Worm (Caenorhabditis elegans) whole organism, late embryonic: ENCODE results near the gene srg-28.

Experiments
- F13H6.1 ChIP-seq: sonication (generic microtip); optimal IDR thresholded peaks from 2 replicates; lab custom pipeline; 2016; ENCODE audit warnings: missing genetic modification characterization, missing compliant biosample characterization
- K02D7.2 ChIP-seq: sonication (generic microtip); optimal IDR thresholded peaks from 2 replicates; lab custom pipeline; 2017; ENCODE audit warnings: mild to moderate bottlenecking, missing genetic modification characterization, missing compliant biosample characterization
- Y22D7AL.16 ChIP-seq: sonication (generic microtip); optimal IDR thresholded peaks from 2 replicates; lab custom pipeline; 2016; ENCODE audit warnings: missing genetic modification characterization, missing compliant biosample characterization
- ahr-1 ChIP-seq: sonication (generic microtip); optimal IDR thresholded peaks from 2 replicates; lab custom pipeline; 2016; ENCODE audit warnings: missing genetic modification characterization, missing compliant biosample characterization
- ama-1 ChIP-seq: fragments of 150-350 bp; optimal IDR thresholded peaks from 2 replicates; lab custom pipeline; 2014
- ceh-14 ChIP-seq: sonication (generic microtip); optimal IDR thresholded peaks from 2 replicates; lab custom pipeline; 2016; ENCODE audit warnings: missing genotype, missing genetic modification characterization, missing compliant biosample characterization
- ceh-18 ChIP-seq: sonication (generic microtip); optimal IDR thresholded peaks from 2 replicates; lab custom pipeline; 2016; ENCODE audit warnings: missing genetic modification characterization, missing compliant biosample characterization
- ceh-19 ChIP-seq: fragments of 200-800 bp; sonication (Bioruptor generic); optimal IDR thresholded peaks from 2 replicates; lab custom pipeline; 2018; ENCODE audit warnings: mild to moderate bottlenecking, missing genetic modification characterization, missing compliant biosample characterization
- ceh-22 ChIP-seq: sonication (generic microtip); optimal IDR thresholded peaks from 2 replicates; lab custom pipeline; 2017; ENCODE audit warnings: missing biosample characterization, missing genetic modification characterization
- ceh-30 ChIP-seq: fragments of 150-350 bp; optimal IDR thresholded peaks from 2 replicates; lab custom pipeline; 2014; ENCODE audit warnings: missing biosample characterization, missing genetic modification characterization
- ceh-31 ChIP-seq: sonication (generic microtip); optimal IDR thresholded peaks from 2 replicates; lab custom pipeline; 2016; ENCODE audit warnings: missing genetic modification characterization, missing compliant biosample characterization
- ceh-48 ChIP-seq: sonication (generic microtip); optimal IDR thresholded peaks from 2 replicates; lab custom pipeline; 2016; ENCODE audit warnings: missing genetic modification characterization, inconsistent platforms, missing compliant biosample characterization
- ceh-6 ChIP-seq: fragments of 200-800 bp; sonication (Bioruptor generic); optimal IDR thresholded peaks from 2 replicates; lab custom pipeline; 2018; ENCODE audit warnings: mild to moderate bottlenecking, missing genetic modification characterization, missing compliant biosample characterization
- che-1 ChIP-seq: sonication (generic microtip); optimal IDR thresholded peaks from 2 replicates; lab custom pipeline; 2016; ENCODE audit warnings: mild to moderate bottlenecking, missing genetic modification characterization, missing compliant biosample characterization
- dmd-4 ChIP-seq: sonication (generic microtip); optimal IDR thresholded peaks from 2 replicates; lab custom pipeline; 2016; ENCODE audit warnings: borderline replicate concordance, missing genetic modification characterization, missing compliant biosample characterization
- dve-1 ChIP-seq: sonication (generic microtip); optimal IDR thresholded peaks from 2 replicates; lab custom pipeline; 2017; ENCODE audit warnings: antibody characterized with exemption, mild to moderate bottlenecking, missing genetic modification characterization, missing compliant biosample characterization
- elt-4 ChIP-seq: sonication (generic microtip); optimal IDR thresholded peaks from 2 replicates; lab custom pipeline; 2016; ENCODE audit warnings: missing genetic modification characterization, missing compliant biosample characterization
- fax-1 ChIP-seq: sonication (generic microtip); optimal IDR thresholded peaks from 2 replicates; lab custom pipeline; 2016; ENCODE audit warnings: missing genotype, missing genetic modification characterization, missing compliant biosample characterization
- fkh-6 ChIP-seq: sonication (generic microtip); optimal IDR thresholded peaks from 2 replicates; lab custom pipeline; 2016; ENCODE audit warnings: missing genetic modification characterization, missing compliant biosample characterization
- gmeb-2 ChIP-seq: sonication (generic microtip); optimal IDR thresholded peaks from 2 replicates; lab custom pipeline; 2016; ENCODE audit warnings: missing genetic modification characterization, inconsistent platforms, missing compliant biosample characterization
- hlh-6 ChIP-seq: sonication (generic microtip); optimal IDR thresholded peaks from 2 replicates; lab custom pipeline; 2016; ENCODE audit warnings: missing genotype, missing genetic modification characterization, missing compliant biosample characterization
- hlh-8 ChIP-seq: sonication (generic microtip); optimal IDR thresholded peaks from 2 replicates; lab custom pipeline; 2016; ENCODE audit warnings: missing genotype, missing genetic modification characterization, missing compliant biosample characterization
- lin-11 ChIP-seq: fragments of 200-800 bp; sonication (Bioruptor generic); optimal IDR thresholded peaks from 2 replicates; lab custom pipeline; 2018; ENCODE audit warnings: mild to moderate bottlenecking, missing genetic modification characterization, missing compliant biosample characterization
- mec-3 ChIP-seq: sonication (generic microtip); optimal IDR thresholded peaks from 2 replicates; lab custom pipeline; 2016; ENCODE audit warnings: borderline replicate concordance, missing genetic modification characterization, missing compliant biosample characterization
- pag-3 ChIP-seq: sonication (generic microtip); optimal IDR thresholded peaks from 2 replicates; lab custom pipeline; 2016; ENCODE audit warnings: missing compliant biosample characterization, missing genetic modification characterization, borderline replicate concordance
- pat-9 ChIP-seq: fragments of 200-800 bp; sonication (Bioruptor generic); optimal IDR thresholded peaks from 2 replicates; lab custom pipeline; 2018; ENCODE audit warnings: mild to moderate bottlenecking, missing genetic modification characterization, moderate library complexity, missing compliant biosample characterization
- pax-1 ChIP-seq: fragments of 150-350 bp; optimal IDR thresholded peaks from 2 replicates; lab custom pipeline; 2014; ENCODE audit warnings: missing biosample characterization, missing genetic modification characterization
- pha-2 ChIP-seq: sonication (generic microtip); optimal IDR thresholded peaks from 2 replicates; lab custom pipeline; 2017; ENCODE audit warnings: mild to moderate bottlenecking, missing genetic modification characterization, missing compliant biosample characterization
- pros-1 ChIP-seq: fragments of 150-350 bp; optimal IDR thresholded peaks from 2 replicates; lab custom pipeline; 2014; ENCODE audit warnings: missing biosample characterization, missing genetic modification reagents, missing genetic modification characterization
- rnt-1 ChIP-seq: sonication (generic microtip); optimal IDR thresholded peaks from 2 replicates; lab custom pipeline; 2016; ENCODE audit warnings: missing genetic modification characterization, missing compliant biosample characterization
- sdc-2 ChIP-seq: sonication (generic microtip); optimal IDR thresholded peaks from 2 replicates; lab custom pipeline; 2016; ENCODE audit warnings: missing genotype, missing genetic modification characterization, missing compliant biosample characterization
- sox-4 ChIP-seq: sonication (generic microtip); optimal IDR thresholded peaks from 2 replicates; lab custom pipeline; 2017; ENCODE audit warnings: mild to moderate bottlenecking, missing genetic modification characterization, inconsistent platforms, missing compliant biosample characterization
- syd-9 ChIP-seq: sonication (generic microtip); optimal IDR thresholded peaks from 2 replicates; lab custom pipeline; 2016; ENCODE audit warnings: mild to moderate bottlenecking, missing genetic modification characterization, moderate library complexity, missing compliant biosample characterization
- tbx-2 ChIP-seq: sonication (generic microtip); optimal IDR thresholded peaks from 2 replicates; lab custom pipeline; 2016; ENCODE audit warnings: missing genetic modification characterization, missing compliant biosample characterization
- unc-42 ChIP-seq: sonication (generic microtip); optimal IDR thresholded peaks from 2 replicates; lab custom pipeline; 2016; ENCODE audit warnings: missing genotype, missing genetic modification characterization, missing compliant biosample characterization
- unc-55 ChIP-seq: sonication (generic microtip); optimal IDR thresholded peaks from 2 replicates; lab custom pipeline; 2017; ENCODE audit warnings: missing biosample characterization, missing genetic modification reagents, missing genetic modification characterization
- unc-86 ChIP-seq: sonication (generic microtip); optimal IDR thresholded peaks from 2 replicates; lab custom pipeline; 2016; ENCODE audit warnings: missing genetic modification characterization, missing compliant biosample characterization
- ztf-16 ChIP-seq: sonication (generic microtip); optimal IDR thresholded peaks from 2 replicates; lab custom pipeline; 2017; ENCODE audit warnings: missing genetic modification characterization, missing compliant biosample characterization

The srg-28 gene

DNA sequence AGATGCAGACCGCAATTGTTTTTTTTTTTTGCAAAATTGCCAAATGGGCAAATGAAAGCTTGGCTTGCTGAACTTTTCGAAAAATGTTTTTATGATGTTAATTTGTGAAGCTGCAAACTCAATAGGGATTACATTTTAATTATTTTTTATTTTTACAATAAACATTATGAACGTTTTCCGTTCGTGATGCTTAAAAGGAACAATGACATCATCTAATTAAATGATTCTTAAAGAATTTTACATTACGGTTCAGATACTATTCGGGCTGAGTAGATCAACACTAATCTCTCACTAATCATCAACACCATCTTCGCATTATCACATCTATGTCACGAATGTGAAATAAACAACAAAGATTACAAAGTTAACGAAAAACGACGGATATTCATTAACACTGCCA, 22.2 kb upstream of the srg-28 start, which contains the start of gene C10G8.3:
Gene C10G8.3, plus strand, starts transcription at position 301 of the 400 bp plus-strand sequence.
- TF ChIP-seq ztf-16 (tag; lab: Kevin White, UChicago) (no peak), F13H6.1 (tag; lab: Kevin White, UChicago) (no peak), dmd-4 (tag; lab: Kevin White, UChicago) (no peak), ceh-31 (tag; lab: Kevin White, UChicago) (no peak), unc-86 (no peak), pros-1 (tag; lab: Kevin White, UChicago) (no peak), unc-55 (GFP tag; lab: Kevin White, UChicago) (no peak), pag-3 (tag; lab: Kevin White, UChicago) (no peak), ceh-30 (tag; lab: Kevin White, UChicago) (no peak), fkh-6 (tag; lab: Kevin White, UChicago) (no peak), ahr-1 (tag; lab: Kevin White, UChicago) (no peak), tbx-2 (tag; lab: Kevin White, UChicago) (no peak), pha-2 (tag; lab: Kevin White, UChicago) (no peak), ceh-6 (no peak)
- TF ChIP-seq, all 69 proteins: peak for 0

ce11 chrV:5314104-5314503, 20.6 kb upstream of the srg-28 start, which contains the start of gene C10G8.2:
TSS of gene C10G8.2 (plus strand) at chrV:5314404.
- TF ChIP-seq pat-9 (tag; lab: Kevin White, UChicago): no peak
- no peak for TF ChIP-seq ahr-1 (tag; lab: Kevin White, UChicago)
- no peak for TF ChIP-seq unc-42 (tag; lab: Kevin White, UChicago)
- no peak for TF ChIP-seq ama-1 (lab: Kevin White, UChicago)
- TF ChIP-seq gmeb-2 (tag; lab: Kevin White, UChicago): no peak
- no peak for TF ChIP-seq ceh-48 (tag; lab: Kevin White, UChicago)
- no peak for TF ChIP-seq fax-1 (tag; lab: Kevin White, UChicago)
- no peak for TF ChIP-seq K02D7.2
- TF ChIP-seq hlh-8 (tag; lab: Kevin White, UChicago): no peak
- TF ChIP-seq dve-1 (tag; lab: Kevin White, UChicago): no peak

DNA sequence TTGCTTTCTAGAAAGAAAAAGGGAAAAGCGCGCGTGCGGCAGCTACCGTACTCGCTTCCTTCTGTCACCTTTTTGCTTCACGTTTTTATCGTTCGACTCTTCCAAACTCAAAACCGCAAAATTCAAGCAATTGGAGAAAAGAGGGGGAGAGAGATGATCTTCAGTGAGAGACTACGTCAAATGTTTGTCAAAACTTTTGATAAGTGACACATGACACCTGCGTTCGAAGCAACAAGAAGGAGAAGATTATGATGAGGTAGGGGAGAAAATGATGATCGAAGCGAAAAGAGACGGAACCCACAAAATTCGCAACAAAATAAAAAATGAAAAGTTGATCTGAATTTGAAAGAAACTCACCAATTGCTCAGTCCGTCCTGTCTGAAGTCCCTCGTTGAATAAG, 16.3 kb upstream of the srg-28 start:
- TF ChIP-seq unc-55 (GFP tag; lab: Kevin White, UChicago) (peak; percentile 68), lin-11 (tag; lab: Kevin White, UChicago) (no peak)

DNA sequence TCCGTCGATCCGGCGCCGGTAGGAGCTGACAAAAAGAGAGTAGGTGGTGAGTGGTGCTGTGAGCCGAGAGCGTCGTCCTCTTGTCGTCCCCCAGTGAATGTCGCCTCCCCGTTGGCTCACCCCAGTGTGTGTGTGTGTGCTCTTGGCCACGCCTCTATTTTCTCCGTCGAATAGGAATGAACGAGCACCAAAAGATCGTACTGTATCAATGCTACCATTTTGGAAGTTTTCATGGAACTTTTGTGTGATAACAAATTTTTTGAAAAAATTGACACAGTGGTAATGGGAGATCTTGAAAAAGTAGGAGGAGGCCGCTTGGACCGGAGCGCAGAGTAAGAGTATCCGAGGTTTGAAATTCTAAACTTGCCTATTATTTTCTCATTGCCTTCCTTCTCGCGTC, 15.2 kb upstream of the srg-28 start, which contains the start of gene ceh-34:
Gene ceh-34, minus strand, starts transcription at position 101 of the 400 bp plus-strand sequence.
- TF ChIP-seq sox-4: no peak
- peak; percentile 24 for TF ChIP-seq hlh-6 (tag; lab: Kevin White, UChicago)

DNA sequence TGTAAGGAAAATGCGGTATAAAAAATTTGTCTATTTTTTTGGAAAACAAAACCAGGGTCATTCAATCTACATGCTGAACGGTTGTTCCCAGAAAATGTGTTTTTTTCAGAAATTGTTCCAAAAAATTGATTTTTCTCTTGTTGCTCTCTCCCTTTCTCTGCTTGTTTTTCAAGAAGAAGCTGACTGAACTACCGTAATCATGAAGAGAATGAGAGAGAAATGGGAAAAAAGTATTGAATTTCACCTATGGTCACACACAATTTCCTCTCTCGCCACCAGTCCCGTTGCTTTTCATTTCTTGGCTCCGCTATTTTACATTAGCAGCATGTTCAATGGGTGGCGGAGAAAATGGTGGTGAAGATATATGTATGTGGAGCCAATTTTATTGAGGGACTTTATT, 11.9 kb upstream of the srg-28 start:
- TF ChIP-seq unc-55 (GFP tag; lab: Kevin White, UChicago): no peak
- TF ChIP-seq ceh-22 (tag; lab: Kevin White, UChicago): no peak
- TF ChIP-seq ceh-18: no peak
- peak; percentile 48 for TF ChIP-seq ceh-19 (GFP tag; lab: Kevin White, UChicago)
- no peak for TF ChIP-seq ama-1 (lab: Kevin White, UChicago)
- TF ChIP-seq, all 69 proteins: peak for 1

- TF ChIP-seq ceh-14: no peak
- TF ChIP-seq syd-9 (tag; lab: Kevin White, UChicago): no peak
- TF ChIP-seq pax-1 (tag; lab: Kevin White, UChicago): no peak
- no peak for TF ChIP-seq hlh-8 (tag; lab: Kevin White, UChicago)
- TF ChIP-seq sdc-2 (tag; lab: Kevin White, UChicago): no peak
- no peak for TF ChIP-seq mec-3
- TF ChIP-seq elt-4: no peak
- TF ChIP-seq rnt-1 (tag; lab: Kevin White, UChicago): no peak
- TF ChIP-seq ama-1 (lab: Kevin White, UChicago): no peak
- TF ChIP-seq unc-86: no peak
- no peak for TF ChIP-seq Y22D7AL.16 (tag; lab: Kevin White, UChicago)
- no peak for TF ChIP-seq fax-1 (tag; lab: Kevin White, UChicago)
- no peak for TF ChIP-seq unc-55 (GFP tag; lab: Kevin White, UChicago)
- no peak for TF ChIP-seq che-1 (tag; lab: Kevin White, UChicago)
Observed at ce11 chrV:5324566-5324965, 10.1 kb upstream of the srg-28 start, which contains the start of gene ceh-33. TSS of gene ceh-33 (minus strand) at chrV:5324666.
